Worm (Caenorhabditis elegans): Measurements from ENCODE around the gene fbxb-82.

DNA sequence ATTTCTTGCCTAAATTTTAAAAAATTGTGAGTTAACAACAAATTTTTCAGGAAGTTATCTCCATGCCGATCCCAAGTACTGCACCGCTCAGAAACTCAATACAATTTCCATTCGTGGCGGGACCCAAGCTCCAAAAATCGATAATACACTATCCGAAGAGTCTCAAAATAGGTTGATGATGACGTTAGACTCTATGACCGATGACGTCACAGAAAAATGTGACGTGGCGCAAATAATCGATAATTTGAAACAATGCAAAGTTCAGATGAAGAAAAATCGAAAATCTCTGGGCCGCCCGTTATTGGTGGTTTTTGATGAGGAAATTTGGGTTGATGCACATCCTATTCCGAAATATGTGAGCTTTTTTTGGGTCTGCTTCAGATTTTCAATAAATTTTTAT is 41.3 kb upstream of the fbxb-82 start:
- TF ChIP-seq W03F9.2 (tag; optimal IDR thresholded peaks at IDR 0.05) (no peak), dao-5 (tag; optimal IDR thresholded peaks at IDR 0.05) (no peak), him-1 (tag; optimal IDR thresholded peaks at IDR 0.05) (no peak)

Data from whole organism, L4/young adult.